Worm (Caenorhabditis elegans): Measurements from ENCODE around the gene npr-5.

Gene npr-5

ce11 chrV:254591-254990 is 26.9 kb downstream of the npr-5 start, which contains the start of gene str-121:
str-121 (minus strand) TSS chrV:254691.
- TF ChIP-seq flt-1 (GFP tag; IDR thresholded peaks at IDR 0.05) = no peak
- TF ChIP-seq ztf-29 (GFP tag; IDR thresholded peaks at IDR 0.05) = no peak
- no peak for TF ChIP-seq T22C8.4 (GFP tag; IDR thresholded peaks at IDR 0.05)
- TF ChIP-seq klf-2 (GFP tag; conservative IDR thresholded peaks at IDR 0.05) = no peak

ce11 chrV:251652-252051 is 29.9 kb downstream of the npr-5 start, which contains the start of gene oac-39:
oac-39 (minus strand) TSS chrV:251752.
- TF ChIP-seq ref-1 (GFP tag; conservative IDR thresholded peaks at IDR 0.05) (no peak), cog-1 (tag; optimal IDR thresholded peaks at IDR 0.05) (no peak)

ce11 chrV:248636-249035 is 32.9 kb downstream of the npr-5 start:
- no peak for TF ChIP-seq tab-1 (GFP tag; IDR thresholded peaks at IDR 0.05)
- no peak for TF ChIP-seq ztf-23 (GFP tag; IDR thresholded peaks at IDR 0.05)
- TF ChIP-seq T22C8.4 (GFP tag; IDR thresholded peaks at IDR 0.05) = no peak
- no peak for TF ChIP-seq med-1 (GFP tag; optimal IDR thresholded peaks at IDR 0.05; ENCODE audit: insufficient read depth)
- TF ChIP-seq klf-2 (GFP tag; conservative IDR thresholded peaks at IDR 0.05) = no peak
- TF ChIP-seq ref-1 (GFP tag; conservative IDR thresholded peaks at IDR 0.05) = no peak
- TF ChIP-seq cog-1 (tag; optimal IDR thresholded peaks at IDR 0.05) = no peak
- TF ChIP-seq ztf-29 (GFP tag; IDR thresholded peaks at IDR 0.05) = no peak
- no peak for TF ChIP-seq flt-1 (GFP tag; IDR thresholded peaks at IDR 0.05)

- TF ChIP-seq med-1 (GFP tag; optimal IDR thresholded peaks at IDR 0.05; ENCODE audit: insufficient read depth) (no peak), flt-1 (GFP tag; IDR thresholded peaks at IDR 0.05) (no peak), ztf-23 (GFP tag; IDR thresholded peaks at IDR 0.05) (no peak), ztf-29 (GFP tag; IDR thresholded peaks at IDR 0.05) (no peak)
Measured at ce11 chrV:247576-247975, 33.9 kb downstream of the npr-5 start.

- TF ChIP-seq T22C8.4 (GFP tag; IDR thresholded peaks at IDR 0.05) (no peak), tab-1 (GFP tag; IDR thresholded peaks at IDR 0.05) (no peak), cog-1 (tag; optimal IDR thresholded peaks at IDR 0.05) (no peak), klf-2 (GFP tag; conservative IDR thresholded peaks at IDR 0.05) (no peak), ref-1 (GFP tag; conservative IDR thresholded peaks at IDR 0.05) (no peak), ztf-29 (GFP tag; IDR thresholded peaks at IDR 0.05) (no peak), med-1 (GFP tag; optimal IDR thresholded peaks at IDR 0.05; ENCODE audit: insufficient read depth) (no peak), ztf-23 (GFP tag; IDR thresholded peaks at IDR 0.05) (no peak), flt-1 (GFP tag; IDR thresholded peaks at IDR 0.05) (no peak)
Measured at ce11 chrV:246097-246496, 35.4 kb downstream of the npr-5 start, which contains the start of gene kin-34. kin-34 (minus strand) TSS chrV:246197.

- TF ChIP-seq med-1 (GFP tag; optimal IDR thresholded peaks at IDR 0.05; ENCODE audit: insufficient read depth) (no peak), ref-1 (GFP tag; conservative IDR thresholded peaks at IDR 0.05) (no peak), flt-1 (GFP tag; IDR thresholded peaks at IDR 0.05) (no peak), ztf-23 (GFP tag; IDR thresholded peaks at IDR 0.05) (no peak), cog-1 (tag; optimal IDR thresholded peaks at IDR 0.05) (no peak), ztf-29 (GFP tag; IDR thresholded peaks at IDR 0.05) (no peak), T22C8.4 (GFP tag; IDR thresholded peaks at IDR 0.05) (no peak), klf-2 (GFP tag; conservative IDR thresholded peaks at IDR 0.05) (no peak), tab-1 (GFP tag; IDR thresholded peaks at IDR 0.05) (no peak)
Measured at ce11 chrV:242518-242917, 39.0 kb downstream of the npr-5 start, which contains the start of gene R02C2.7. R02C2.7 (minus strand) TSS chrV:242618.

- TF ChIP-seq T22C8.4 (GFP tag; IDR thresholded peaks at IDR 0.05) (no peak), ref-1 (GFP tag; conservative IDR thresholded peaks at IDR 0.05) (no peak), cog-1 (tag; optimal IDR thresholded peaks at IDR 0.05) (no peak), ztf-23 (GFP tag; IDR thresholded peaks at IDR 0.05) (no peak), tab-1 (GFP tag; IDR thresholded peaks at IDR 0.05) (no peak), ztf-29 (GFP tag; IDR thresholded peaks at IDR 0.05) (no peak), med-1 (GFP tag; optimal IDR thresholded peaks at IDR 0.05; ENCODE audit: insufficient read depth) (no peak)
Measured at ce11 chrV:240287-240686, 41.2 kb downstream of the npr-5 start, which contains the start of gene txt-2. txt-2 (minus strand) TSS chrV:240500.

ce11 chrV:238094-238493 is 43.4 kb downstream of the npr-5 start, which contains the start of gene R02C2.1:
R02C2.1 (minus strand) TSS chrV:238194.
- no peak for TF ChIP-seq cog-1 (tag; optimal IDR thresholded peaks at IDR 0.05)
- TF ChIP-seq ztf-23 (GFP tag; IDR thresholded peaks at IDR 0.05) = no peak
- no peak for TF ChIP-seq tab-1 (GFP tag; IDR thresholded peaks at IDR 0.05)
- no peak for TF ChIP-seq ref-1 (GFP tag; conservative IDR thresholded peaks at IDR 0.05)
- TF ChIP-seq flt-1 (GFP tag; IDR thresholded peaks at IDR 0.05) = no peak
- no peak for TF ChIP-seq T22C8.4 (GFP tag; IDR thresholded peaks at IDR 0.05)
- TF ChIP-seq klf-2 (GFP tag; conservative IDR thresholded peaks at IDR 0.05) = no peak
- no peak for TF ChIP-seq ztf-29 (GFP tag; IDR thresholded peaks at IDR 0.05)
- no peak for TF ChIP-seq med-1 (GFP tag; optimal IDR thresholded peaks at IDR 0.05; ENCODE audit: insufficient read depth)

- no peak for TF ChIP-seq ztf-29 (GFP tag; IDR thresholded peaks at IDR 0.05)
- no peak for TF ChIP-seq med-1 (GFP tag; optimal IDR thresholded peaks at IDR 0.05; ENCODE audit: insufficient read depth)
- TF ChIP-seq T22C8.4 (GFP tag; IDR thresholded peaks at IDR 0.05) = no peak
Measured at ce11 chrV:237012-237411, 44.5 kb downstream of the npr-5 start.

- TF ChIP-seq klf-2 (GFP tag; conservative IDR thresholded peaks at IDR 0.05) = no peak
- no peak for TF ChIP-seq cog-1 (tag; optimal IDR thresholded peaks at IDR 0.05)
- TF ChIP-seq flt-1 (GFP tag; IDR thresholded peaks at IDR 0.05) = no peak
- no peak for TF ChIP-seq med-1 (GFP tag; optimal IDR thresholded peaks at IDR 0.05; ENCODE audit: insufficient read depth)
- TF ChIP-seq T22C8.4 (GFP tag; IDR thresholded peaks at IDR 0.05) = no peak
- no peak for TF ChIP-seq ztf-29 (GFP tag; IDR thresholded peaks at IDR 0.05)
- no peak for TF ChIP-seq tab-1 (GFP tag; IDR thresholded peaks at IDR 0.05)
- TF ChIP-seq ref-1 (GFP tag; conservative IDR thresholded peaks at IDR 0.05) = no peak
- no peak for TF ChIP-seq ztf-23 (GFP tag; IDR thresholded peaks at IDR 0.05)
Measured at ce11 chrV:234572-234971, 46.9 kb downstream of the npr-5 start, which contains the start of gene kin-33. kin-33 (minus strand) TSS chrV:234672.
